Fruit fly (Drosophila melanogaster) whole organism, adult: ENCODE results near the gene Svil.

Source experiments
- CG11617 ChIP-seq: fragments of 200-800 bp; sonication (Bioruptor generic); optimal IDR thresholded peaks from 2 replicates; lab custom pipeline; 2017; ENCODE audit warnings: mild to moderate bottlenecking, missing biosample characterization, missing genetic modification reagents, missing genetic modification characterization
- CG14711 ChIP-seq: fragments of 200-800 bp; sonication (Bioruptor generic); optimal IDR thresholded peaks from 2 replicates; lab custom pipeline; 2018; ENCODE audit warnings: missing biosample characterization, mild to moderate bottlenecking, missing genetic modification characterization, moderate library complexity
- CG7045 ChIP-seq: fragments of 200-800 bp; sonication (Bioruptor generic); optimal IDR thresholded peaks from 2 replicates; lab custom pipeline; 2017; ENCODE audit warnings: missing biosample characterization, mild to moderate bottlenecking, missing genetic modification characterization
- Mnt ChIP-seq: fragments of 200-800 bp; sonication (Bioruptor generic); optimal IDR thresholded peaks from 2 replicates; lab custom pipeline; 2016; ENCODE audit warnings: missing biosample characterization, mild to moderate bottlenecking, missing genetic modification characterization
- kay ChIP-seq: fragments of 200-800 bp; sonication (Bioruptor generic); peaks from one replicate; lab custom pipeline; 2016; ENCODE audit warnings: missing biosample characterization, missing genetic modification characterization, borderline replicate concordance
- toe ChIP-seq: fragments of 200-800 bp; sonication (Bioruptor generic); optimal IDR thresholded peaks from 2 replicates; lab custom pipeline; 2016; ENCODE audit warnings: missing biosample characterization, missing genetic modification characterization

- TF ChIP-seq toe (GFP tag; lab: Kevin White, UChicago) (no peak), CG14711 (tag; lab: Kevin White, UChicago) (no peak), Mnt (no peak), CG11617 (GFP tag; lab: Kevin White, UChicago) (no peak), kay (GFP tag; lab: Kevin White, UChicago) (no peak), CG7045 (GFP tag; lab: Kevin White, UChicago) (no peak)
Measured at dm6 chr3L:2392745-2393435, 15.4 kb downstream of the Svil start.
